Worm (Caenorhabditis elegans) whole organism, midembryonic: ENCODE results near the gene F55G1.7.

Experiments used
- T22C8.4 ChIP-seq: fragments of 200-800 bp; sonication (Bioruptor generic); IDR thresholded peaks from 2 replicates; pipeline ENCODE4 v1.3.6; 2022; ENCODE audit warnings: missing genetic modification characterization, missing compliant biosample characterization
- cog-1 ChIP-seq: sonication (generic microtip); optimal IDR thresholded peaks from 2 replicates; lab custom pipeline; 2016; ENCODE audit warnings: missing genetic modification characterization, missing compliant biosample characterization
- flt-1 ChIP-seq: fragments of 200-800 bp; sonication (Bioruptor generic); IDR thresholded peaks from 2 replicates; pipeline ENCODE4 v1.3.6; 2022; ENCODE audit warnings: missing genetic modification characterization, missing compliant biosample characterization
- klf-2 ChIP-seq: fragments of 200-800 bp; sonication (Bioruptor generic); conservative IDR thresholded peaks from 2 replicates; pipeline ENCODE4 v1.3.6; 2022; ENCODE audit warnings: missing genetic modification reagents, missing genetic modification characterization, missing compliant biosample characterization
- med-1 ChIP-seq: sonication (generic microtip); optimal IDR thresholded peaks from 2 replicates; lab custom pipeline; 2017; ENCODE audit warnings: missing genetic modification characterization, mild to moderate bottlenecking, missing compliant biosample characterization, antibody characterized with exemption, missing genetic modification reagents; ENCODE audit not compliant: insufficient read depth
- ref-1 ChIP-seq: fragments of 200-800 bp; sonication (Bioruptor generic); conservative IDR thresholded peaks from 2 replicates; pipeline ENCODE4 v1.3.6; 2022; ENCODE audit warnings: missing genetic modification reagents, missing genetic modification characterization, missing compliant biosample characterization
- tab-1 ChIP-seq: fragments of 200-800 bp; sonication (Bioruptor generic); IDR thresholded peaks from 2 replicates; pipeline ENCODE4 v1.3.6; 2022; ENCODE audit warnings: missing genetic modification characterization, missing compliant biosample characterization
- ztf-23 ChIP-seq: fragments of 200-800 bp; sonication (Bioruptor generic); IDR thresholded peaks from 2 replicates; pipeline ENCODE4 v1.3.6; 2022; ENCODE audit warnings: missing genetic modification reagents, missing genetic modification characterization, missing compliant biosample characterization
- ztf-29 ChIP-seq: fragments of 200-800 bp; sonication (Bioruptor generic); IDR thresholded peaks from 2 replicates; pipeline ENCODE4 v1.3.6; 2022; ENCODE audit warnings: missing genetic modification reagents, missing genetic modification characterization, missing compliant biosample characterization

F55G1.7 gene

DNA sequence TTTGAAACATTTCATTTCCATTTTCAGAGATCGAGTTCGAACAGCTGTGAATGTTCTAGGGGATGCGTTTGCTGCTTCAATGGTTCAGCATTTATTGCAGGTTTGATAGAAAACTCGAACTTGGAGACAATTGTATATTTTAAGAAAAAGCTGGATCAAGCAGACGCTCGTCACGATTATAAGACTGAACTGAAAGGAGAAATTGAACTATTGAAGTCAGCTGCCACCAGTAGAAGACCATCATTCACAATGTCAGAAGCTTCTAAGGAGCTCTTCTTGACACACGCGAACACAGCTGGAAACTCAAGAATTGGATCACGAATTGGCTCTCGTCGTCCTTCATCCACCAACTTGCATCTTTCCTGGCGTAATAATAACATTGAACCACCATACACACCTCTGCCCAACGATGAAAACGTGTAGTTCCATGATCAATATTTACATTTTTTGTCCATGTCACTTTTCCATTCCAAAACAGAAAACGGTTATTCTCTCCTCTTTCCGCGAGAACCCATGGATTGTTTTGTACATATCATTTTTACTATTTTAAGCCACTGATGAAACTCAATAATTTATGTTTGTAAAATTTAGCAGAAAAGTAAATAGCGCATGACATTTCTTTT lies 36.3 kb upstream of the F55G1.7 start:
- no peak for TF ChIP-seq ztf-29
- TF ChIP-seq ztf-23 (GFP tag; lab: Robert Waterston, UW): no peak
- no peak for TF ChIP-seq ref-1 (GFP tag; lab: Robert Waterston, UW)
- no peak for TF ChIP-seq flt-1 (GFP tag; lab: Robert Waterston, UW)
- no peak for TF ChIP-seq med-1 (GFP tag; lab: Kevin White, UChicago)
- TF ChIP-seq T22C8.4 (GFP tag; lab: Robert Waterston, UW): no peak
- TF ChIP-seq cog-1: no peak

DNA sequence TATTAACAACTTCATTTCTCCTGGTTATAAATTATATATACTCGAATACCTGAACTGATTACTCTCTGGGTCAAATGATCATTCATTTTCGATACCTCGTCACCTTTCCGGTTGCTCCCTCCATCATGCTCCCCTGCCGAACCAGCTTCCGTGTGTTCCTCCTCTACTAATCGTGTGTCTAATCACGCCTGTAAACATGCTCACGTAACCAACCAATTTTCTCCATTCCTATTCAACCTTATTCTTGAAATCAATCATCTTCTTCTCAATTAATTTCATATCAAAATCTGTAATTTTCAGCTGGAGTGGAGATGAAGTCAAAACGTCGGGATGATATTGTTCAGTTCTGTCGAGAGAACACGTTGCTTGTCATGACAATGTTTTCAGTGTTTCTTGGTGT lies 33.7 kb upstream of the F55G1.7 start, which contains the start of gene glt-6:
glt-6 (plus strand) TSS at position 301 of the 400 bp plus-strand sequence.
- no peak for TF ChIP-seq cog-1
- TF ChIP-seq T22C8.4 (GFP tag; lab: Robert Waterston, UW): no peak
- TF ChIP-seq ztf-29: no peak
- TF ChIP-seq flt-1 (GFP tag; lab: Robert Waterston, UW): no peak
- no peak for TF ChIP-seq med-1 (GFP tag; lab: Kevin White, UChicago)
- TF ChIP-seq klf-2 (GFP tag; lab: Robert Waterston, UW): no peak
- TF ChIP-seq tab-1 (GFP tag; lab: Robert Waterston, UW): no peak
- no peak for TF ChIP-seq ztf-23 (GFP tag; lab: Robert Waterston, UW)
- no peak for TF ChIP-seq ref-1 (GFP tag; lab: Robert Waterston, UW)

DNA sequence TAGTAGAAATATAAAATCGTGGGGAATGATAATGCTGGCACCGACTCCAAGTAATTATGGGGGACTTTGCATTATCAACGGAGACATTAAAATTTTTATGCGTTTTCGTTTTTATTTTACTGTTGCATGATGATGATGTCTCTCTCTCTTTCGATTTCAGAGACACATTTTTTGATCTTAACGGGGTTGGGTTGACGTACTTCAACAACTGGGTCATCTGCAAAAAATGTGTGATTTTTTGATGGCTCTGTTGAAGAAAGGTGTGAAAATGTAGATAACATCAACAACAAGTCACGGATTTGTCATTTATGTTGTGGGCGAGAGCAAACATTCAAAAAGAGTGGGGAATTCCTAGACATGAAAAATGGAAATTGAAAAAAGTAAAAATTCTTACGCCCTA lies 31.7 kb upstream of the F55G1.7 start, which contains the start of gene F55G1.15:
F55G1.15 (minus strand) TSS at position 101 of the 400 bp plus-strand sequence.
- TF ChIP-seq ref-1 (GFP tag; lab: Robert Waterston, UW) (no peak), klf-2 (GFP tag; lab: Robert Waterston, UW) (no peak), tab-1 (GFP tag; lab: Robert Waterston, UW) (no peak), cog-1 (no peak), ztf-23 (GFP tag; lab: Robert Waterston, UW) (no peak), T22C8.4 (GFP tag; lab: Robert Waterston, UW) (no peak), ztf-29 (no peak), flt-1 (GFP tag; lab: Robert Waterston, UW) (no peak), med-1 (GFP tag; lab: Kevin White, UChicago) (no peak)

DNA sequence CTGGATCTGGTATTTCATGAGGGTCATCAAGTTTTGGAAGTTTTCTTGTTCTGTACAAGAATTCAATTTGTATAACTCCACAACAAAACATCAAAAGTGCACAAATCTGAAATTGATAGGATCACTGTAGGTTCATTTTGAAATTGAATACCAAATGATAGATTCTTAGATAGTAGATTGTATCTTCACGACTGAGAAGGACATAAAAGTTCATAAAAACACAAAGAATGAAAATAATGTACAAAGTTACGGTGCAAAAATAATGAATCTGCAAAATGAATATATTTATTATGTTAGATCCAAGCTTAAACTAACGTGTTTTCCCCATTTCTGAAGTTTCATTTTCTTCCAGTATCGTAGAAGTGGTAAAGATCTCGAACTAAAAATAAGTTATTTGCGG lies 31.3 kb upstream of the F55G1.7 start:
- TF ChIP-seq tab-1 (GFP tag; lab: Robert Waterston, UW): no peak

DNA sequence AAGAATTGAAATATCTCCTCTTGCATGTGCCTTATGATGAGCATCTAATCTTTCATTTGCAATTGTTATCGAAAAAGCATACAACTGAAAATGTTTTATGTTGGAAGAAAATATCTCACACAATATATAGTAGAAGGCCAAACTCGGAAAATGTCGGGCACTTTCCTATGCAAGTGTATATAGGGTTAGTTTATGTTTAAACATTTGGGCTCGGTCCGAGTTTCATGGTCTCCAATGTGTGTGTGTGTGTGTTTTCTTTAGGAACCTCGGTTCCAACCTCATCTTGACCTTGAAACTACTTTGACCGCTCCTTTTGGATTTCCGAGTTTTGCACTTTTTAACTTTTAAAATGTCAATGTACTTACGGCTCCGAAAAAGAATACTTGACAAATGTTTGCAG lies 29.7 kb upstream of the F55G1.7 start:
- TF ChIP-seq flt-1 (GFP tag; lab: Robert Waterston, UW): no peak
- TF ChIP-seq tab-1 (GFP tag; lab: Robert Waterston, UW): no peak
- no peak for TF ChIP-seq ztf-23 (GFP tag; lab: Robert Waterston, UW)
- no peak for TF ChIP-seq T22C8.4 (GFP tag; lab: Robert Waterston, UW)
- TF ChIP-seq med-1 (GFP tag; lab: Kevin White, UChicago): no peak
- TF ChIP-seq ztf-29: no peak
- no peak for TF ChIP-seq ref-1 (GFP tag; lab: Robert Waterston, UW)
- no peak for TF ChIP-seq klf-2 (GFP tag; lab: Robert Waterston, UW)
- TF ChIP-seq cog-1: no peak

DNA sequence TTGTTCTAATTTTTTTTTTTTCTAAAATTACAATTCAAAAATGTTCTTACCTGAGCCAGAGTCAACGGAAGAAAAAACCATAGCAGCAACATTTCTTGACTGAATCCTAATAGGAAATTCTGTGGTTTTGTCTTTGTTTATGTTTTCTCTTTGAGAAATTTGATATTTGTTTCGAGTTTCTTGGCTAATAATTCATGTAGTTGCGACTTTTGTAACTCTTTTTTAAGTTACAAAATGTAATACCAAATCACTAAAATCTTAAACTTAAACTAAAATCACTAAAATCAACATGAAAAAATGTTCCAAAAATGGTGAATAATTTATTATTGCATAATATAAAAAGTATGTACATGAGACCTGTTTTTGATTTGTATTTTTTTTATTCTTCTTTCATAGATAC lies 28.1 kb upstream of the F55G1.7 start, which contains the start of gene egas-4:
egas-4 (minus strand) TSS at position 101 of the 400 bp plus-strand sequence.
- TF ChIP-seq T22C8.4 (GFP tag; lab: Robert Waterston, UW) (no peak), ztf-23 (GFP tag; lab: Robert Waterston, UW) (no peak), cog-1 (no peak), klf-2 (GFP tag; lab: Robert Waterston, UW) (no peak), ztf-29 (no peak), ref-1 (GFP tag; lab: Robert Waterston, UW) (no peak), tab-1 (GFP tag; lab: Robert Waterston, UW) (no peak), flt-1 (GFP tag; lab: Robert Waterston, UW) (no peak), med-1 (GFP tag; lab: Kevin White, UChicago) (no peak)

DNA sequence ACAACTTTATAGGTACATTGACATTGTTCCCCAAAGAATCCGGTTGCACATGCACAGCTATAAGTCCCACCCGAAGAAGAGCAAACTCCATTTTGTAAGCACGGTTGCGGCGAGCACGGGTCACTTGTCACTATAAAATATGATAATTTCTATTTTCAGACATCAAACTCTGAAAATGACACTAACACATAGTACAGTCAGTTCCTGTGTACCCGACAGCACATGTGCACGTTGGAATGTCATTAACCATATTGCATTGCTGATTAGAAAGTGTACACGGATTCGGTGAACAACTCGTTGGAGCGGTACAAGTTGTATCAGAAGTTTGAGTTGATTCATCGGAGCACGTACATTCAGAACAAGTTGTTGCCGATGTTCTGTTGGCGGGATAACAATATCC lies 27.6 kb upstream of the F55G1.7 start:
- TF ChIP-seq T22C8.4 (GFP tag; lab: Robert Waterston, UW) (no peak), med-1 (GFP tag; lab: Kevin White, UChicago) (no peak), cog-1 (no peak), klf-2 (GFP tag; lab: Robert Waterston, UW) (no peak)

DNA sequence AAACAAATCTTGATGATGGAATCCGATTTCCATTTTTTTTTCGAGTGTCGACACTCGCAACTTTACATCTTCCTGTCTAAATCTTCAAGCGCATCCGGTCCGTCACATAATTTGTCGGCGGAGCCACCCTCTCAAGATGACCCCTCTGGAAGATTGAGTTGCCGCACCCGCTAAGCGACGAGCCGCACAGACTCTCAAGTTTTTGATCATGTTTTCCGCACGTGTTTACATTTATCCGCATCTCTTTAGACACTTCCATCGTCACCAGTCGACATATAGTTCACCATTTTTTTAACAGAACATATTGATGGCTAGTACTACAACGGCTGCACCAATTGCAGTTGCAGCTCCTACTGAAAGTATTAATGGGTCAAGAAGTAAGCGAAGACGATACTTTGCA lies 21.8 kb upstream of the F55G1.7 start, which contains the start of gene F55G1.1:
F55G1.1 (plus strand) TSS at position 301 of the 400 bp plus-strand sequence.
- TF ChIP-seq med-1 (GFP tag; lab: Kevin White, UChicago) (no peak), tab-1 (GFP tag; lab: Robert Waterston, UW) (no peak), cog-1 (no peak)

DNA sequence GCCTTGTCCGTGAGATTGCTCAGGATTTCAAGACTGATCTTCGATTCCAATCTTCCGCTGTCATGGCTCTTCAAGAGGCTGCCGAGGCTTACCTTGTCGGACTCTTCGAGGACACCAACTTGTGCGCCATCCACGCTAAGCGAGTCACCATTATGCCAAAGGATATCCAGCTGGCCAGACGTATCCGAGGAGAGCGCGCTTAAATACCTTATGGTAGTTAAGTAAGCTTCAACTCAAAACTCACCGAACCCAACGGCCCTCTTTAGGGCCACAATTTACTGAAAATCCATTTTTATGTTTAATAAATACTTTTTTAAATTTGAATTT lies 18.8 kb upstream of the F55G1.7 start:
- TF ChIP-seq ztf-29 (no peak), flt-1 (GFP tag; lab: Robert Waterston, UW) (peak; percentile 65)

DNA sequence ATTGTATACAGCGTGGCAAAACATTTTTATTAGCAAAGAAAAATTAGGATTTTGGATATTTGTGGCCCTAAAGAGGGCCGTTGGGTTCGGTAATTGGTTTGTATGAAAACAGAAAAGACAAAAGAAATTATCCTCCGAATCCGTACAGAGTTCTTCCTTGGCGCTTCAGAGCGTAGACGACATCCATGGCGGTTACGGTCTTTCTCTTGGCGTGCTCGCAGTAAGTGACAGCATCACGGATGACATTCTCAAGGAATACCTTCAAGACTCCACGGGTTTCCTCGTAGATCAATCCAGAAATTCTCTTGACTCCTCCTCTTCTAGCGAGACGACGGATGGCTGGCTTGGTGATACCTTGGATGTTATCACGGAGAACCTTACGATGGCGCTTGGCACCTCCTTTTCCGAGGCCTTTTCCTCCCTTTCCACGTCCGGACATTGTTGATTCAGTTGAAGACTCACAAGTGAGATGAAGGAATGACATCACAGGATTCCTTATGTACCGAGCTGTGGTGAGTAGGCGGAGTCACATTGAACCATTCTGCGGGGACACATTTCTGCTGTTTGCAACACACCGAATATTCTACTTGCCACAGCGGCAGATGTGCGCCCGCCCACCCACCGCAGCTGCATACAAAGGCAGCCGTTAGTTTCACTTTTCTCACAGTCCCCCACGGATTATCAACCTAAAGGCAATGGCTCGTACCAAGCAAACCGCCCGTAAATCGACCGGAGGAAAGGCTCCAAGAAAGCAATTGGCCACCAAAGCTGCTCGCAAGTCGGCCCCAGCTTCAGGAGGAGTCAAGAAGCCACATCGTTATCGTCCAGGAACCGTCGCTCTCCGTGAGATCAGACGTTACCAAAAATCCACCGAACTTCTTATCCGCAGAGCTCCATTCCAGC lies 18.2 kb upstream of the F55G1.7 start, which contains the start of the genes his-60 and his-59:
his-60 (minus strand) TSS at position 439 of the 903 bp plus-strand sequence.
his-59 (plus strand) TSS at position 696 of the 903 bp plus-strand sequence.
- TF ChIP-seq ztf-29: no peak; the same call in 1 of the 2 replicates
- peak; percentile 90 for TF ChIP-seq flt-1 (GFP tag; lab: Robert Waterston, UW)
- no peak for TF ChIP-seq med-1 (GFP tag; lab: Kevin White, UChicago)
- peak; percentile 67; the same call in 1 of the 2 replicates for TF ChIP-seq ztf-23 (GFP tag; lab: Robert Waterston, UW)
- TF ChIP-seq tab-1 (GFP tag; lab: Robert Waterston, UW): no peak; the same call in 1 of the 2 replicates
- 0 out of 2 replicates have a peak, but pooled peaks have one; percentile 6 for TF ChIP-seq T22C8.4 (GFP tag; lab: Robert Waterston, UW)
- peak; percentile 60 for TF ChIP-seq cog-1
- TF ChIP-seq ref-1 (GFP tag; lab: Robert Waterston, UW): no peak
- TF ChIP-seq klf-2 (GFP tag; lab: Robert Waterston, UW): no peak
